Fruit fly (Drosophila melanogaster) whole organism, larva: Measurements from ENCODE around the gene Dora.

Experiments used
- noc ChIP-seq: fragments of 200-800 bp; sonication (Bioruptor generic); optimal IDR thresholded peaks from 3 replicates; lab custom pipeline; 2019; ENCODE audit warnings: missing biosample characterization, mild to moderate bottlenecking, missing genetic modification characterization, moderate library complexity

Gene Dora

dm6 chrX:18930868-18931267, 67.1 kb downstream of the Dora start:
- no peak for TF ChIP-seq noc

- no peak for TF ChIP-seq noc
Observed at dm6 chrX:18933442-18933841, 69.7 kb downstream of the Dora start.
